Worm (Caenorhabditis elegans) whole organism, young adult: ENCODE data around the gene F27D9.2.

ENCODE experiments used
- F23B12.7 ChIP-seq: sonication (generic microtip); optimal IDR thresholded peaks from 2 replicates; lab custom pipeline; 2017; ENCODE audit warnings: missing genetic modification characterization, mild to moderate bottlenecking, missing compliant biosample characterization, antibody characterized with exemption, moderate library complexity; ENCODE audit not compliant: insufficient read depth
- F39B2.1 ChIP-seq: fragments of 200-800 bp; sonication (Bioruptor generic); IDR thresholded peaks from 2 replicates; pipeline ENCODE4 v1.3.6; 2022; ENCODE audit warnings: missing genetic modification reagents, missing genetic modification characterization, missing compliant biosample characterization
- die-1 ChIP-seq: sonication (generic microtip); optimal IDR thresholded peaks from 2 replicates; lab custom pipeline; 2016; ENCODE audit warnings: missing genotype, mild to moderate bottlenecking, missing genetic modification characterization, missing compliant biosample characterization
- hlh-12 ChIP-seq: sonication (generic microtip); optimal IDR thresholded peaks from 2 replicates; lab custom pipeline; 2016; ENCODE audit warnings: missing genetic modification characterization, missing compliant biosample characterization
- let-526 ChIP-seq: fragments of 200-800 bp; sonication (Bioruptor generic); IDR thresholded peaks from 2 replicates; pipeline ENCODE4 v1.3.6; 2022; ENCODE audit warnings: missing genetic modification reagents, missing genetic modification characterization, missing compliant biosample characterization
- lin-54 ChIP-seq: fragments of 200-800 bp; sonication (Bioruptor generic); optimal IDR thresholded peaks from 2 replicates; lab custom pipeline; 2018; ENCODE audit warnings: mild to moderate bottlenecking, missing genetic modification characterization, missing compliant biosample characterization
- repo-1 ChIP-seq: sonication (generic microtip); optimal IDR thresholded peaks from 2 replicates; lab custom pipeline; 2017; ENCODE audit warnings: mild to moderate bottlenecking, missing genetic modification characterization, missing compliant biosample characterization
- rpc-1 ChIP-seq, 2 experiments: fragments of 150-350 bp in 1 of 2; sonication (generic microtip) in 1 of 2; optimal IDR thresholded peaks; 2 replicates each; lab custom pipeline; 2014 to 2018; ENCODE audit warnings: missing biosample characterization in 1 of 2, missing genetic modification characterization in 1 of 2, missing genetic modification reagents in 1 of 2, missing genotype in 1 of 2
- snpc-1.3 ChIP-seq: sonication (generic microtip); optimal IDR thresholded peaks from 2 replicates; lab custom pipeline; 2017; ENCODE audit warnings: missing genetic modification characterization, mild to moderate bottlenecking, missing compliant biosample characterization, antibody characterized with exemption, moderate library complexity, missing genotype, missing genetic modification reagents; ENCODE audit not compliant: insufficient read depth

ce11 chrX:7725615-7726014 is 52.8 kb downstream of the F27D9.2 start, which contains the start of gene spp-14:
- TF ChIP-seq let-526 (GFP tag; lab: Robert Waterston, UW) (no peak), F23B12.7 (tag; lab: Kevin White, UChicago) (no peak), hlh-12 (tag; lab: Kevin White, UChicago) (no peak), die-1 (tag; lab: Kevin White, UChicago) (no peak), rpc-1 (optimal IDR thresholded peaks at IDR 0.05; lab: Kevin White, UChicago) (no peak), rpc-1 (tag; optimal IDR thresholded peaks at IDR 0.05; lab: Kevin White, UChicago) (no peak), repo-1 (tag; lab: Kevin White, UChicago) (no peak), lin-54 (GFP tag; lab: Kevin White, UChicago) (no peak), snpc-1.3 (tag; lab: Kevin White, UChicago) (no peak), F39B2.1 (GFP tag; lab: Robert Waterston, UW) (no peak)
